Worm (Caenorhabditis elegans) whole organism, young adult: ENCODE data around the gene C04G2.10.

ENCODE experiments used
- B0019.2 ChIP-seq: fragments of 200-800 bp; sonication (Bioruptor generic); conservative IDR thresholded peaks from 2 replicates; pipeline ENCODE4 v1.3.6; 2022; ENCODE audit warnings: missing genetic modification reagents, missing genetic modification characterization, missing compliant biosample characterization
- B0336.3 ChIP-seq: fragments of 200-800 bp; sonication (Bioruptor generic); IDR thresholded peaks from 2 replicates; pipeline ENCODE4 v1.3.6; 2022; ENCODE audit warnings: missing genetic modification characterization, missing compliant biosample characterization
- F37B4.10 ChIP-seq: fragments of 200-800 bp; sonication (Bioruptor generic); IDR thresholded peaks from 2 replicates; pipeline ENCODE4 v1.3.6; 2022; ENCODE audit warnings: missing genetic modification characterization, missing compliant biosample characterization
- F39B2.1 ChIP-seq: fragments of 200-800 bp; sonication (Bioruptor generic); IDR thresholded peaks from 2 replicates; pipeline ENCODE4 v1.3.6; 2022; ENCODE audit warnings: missing genetic modification reagents, missing genetic modification characterization, missing compliant biosample characterization
- F49E8.2 ChIP-seq: sonication (generic microtip); optimal IDR thresholded peaks from 3 replicates; lab custom pipeline; 2017; ENCODE audit warnings: missing genetic modification characterization, mild to moderate bottlenecking, missing compliant biosample characterization, antibody characterized with exemption, moderate library complexity; ENCODE audit not compliant: insufficient read depth
- F52B5.7 ChIP-seq: sonication (generic microtip); optimal IDR thresholded peaks from 2 replicates; lab custom pipeline; 2016; ENCODE audit warnings: mild to moderate bottlenecking, missing genetic modification characterization, missing compliant biosample characterization
- K11D2.4 ChIP-seq: fragments of 200-800 bp; sonication (Bioruptor generic); IDR thresholded peaks from 2 replicates; pipeline ENCODE4 v1.3.6; 2022; ENCODE audit warnings: missing genetic modification reagents, missing genetic modification characterization, missing compliant biosample characterization
- T07F8.4 ChIP-seq: sonication (generic microtip); optimal IDR thresholded peaks from 2 replicates; lab custom pipeline; 2016; ENCODE audit warnings: mild to moderate bottlenecking, missing genetic modification characterization, moderate library complexity, missing compliant biosample characterization
- T26A5.8 ChIP-seq: sonication (generic microtip); optimal IDR thresholded peaks from 2 replicates; lab custom pipeline; 2016; ENCODE audit warnings: missing genetic modification characterization, missing compliant biosample characterization
- Y53G8AR.9 ChIP-seq: fragments of 200-800 bp; sonication (Bioruptor generic); conservative IDR thresholded peaks from 2 replicates; pipeline ENCODE4 v1.3.6; 2022; ENCODE audit warnings: missing genetic modification reagents, missing genetic modification characterization, missing compliant biosample characterization
- akir-1 ChIP-seq: fragments of 200-800 bp; sonication (Bioruptor generic); optimal IDR thresholded peaks from 2 replicates; lab custom pipeline; 2018; ENCODE audit warnings: mild to moderate bottlenecking, missing genetic modification characterization, moderate library complexity, missing compliant biosample characterization
- ama-1 ChIP-seq, 3 experiments: fragments of 150-350 bp in 1 of 3; sonication (generic microtip) in 2 of 3; optimal IDR thresholded peaks; 2 replicates each; lab custom pipeline; 2014 to 2018; ENCODE audit warnings: missing biosample characterization in 2 of 3, missing genetic modification characterization in 2 of 3, missing genetic modification reagents in 2 of 3
- aptf-2 ChIP-seq: fragments of 200-800 bp; sonication (Bioruptor generic); conservative IDR thresholded peaks from 2 replicates; pipeline ENCODE4 v1.3.6; 2022; ENCODE audit warnings: missing genetic modification reagents, missing genetic modification characterization, missing compliant biosample characterization
- attf-5 ChIP-seq: fragments of 200-800 bp; sonication (Bioruptor generic); optimal IDR thresholded peaks from 2 replicates; lab custom pipeline; 2018; ENCODE audit warnings: mild to moderate bottlenecking, missing genetic modification characterization, missing compliant biosample characterization
- attf-6 ChIP-seq: fragments of 200-800 bp; sonication (Bioruptor generic); IDR thresholded peaks from 2 replicates; pipeline ENCODE4 v1.3.6; 2022; ENCODE audit warnings: missing genetic modification reagents, missing genetic modification characterization, missing compliant biosample characterization
- bed-2 ChIP-seq: fragments of 200-800 bp; sonication (Bioruptor generic); IDR thresholded peaks from 2 replicates; pipeline ENCODE4 v1.3.6; 2022; ENCODE audit warnings: missing genetic modification reagents, missing genetic modification characterization, missing compliant biosample characterization
- ccch-3 ChIP-seq: fragments of 200-800 bp; sonication (Bioruptor generic); optimal IDR thresholded peaks from 2 replicates; lab custom pipeline; 2018; ENCODE audit warnings: mild to moderate bottlenecking, missing genetic modification characterization, missing compliant biosample characterization
- cebp-2 ChIP-seq: fragments of 200-800 bp; sonication (Bioruptor generic); IDR thresholded peaks from 2 replicates; pipeline ENCODE4 v1.3.6; 2022; ENCODE audit warnings: missing genetic modification characterization, missing compliant biosample characterization
- ceh-58 ChIP-seq: fragments of 200-800 bp; sonication (Bioruptor generic); IDR thresholded peaks from 2 replicates; pipeline ENCODE4 v1.3.6; 2022; ENCODE audit warnings: missing genetic modification characterization, missing compliant biosample characterization
- ceh-91 ChIP-seq: fragments of 200-800 bp; sonication (Bioruptor generic); IDR thresholded peaks from 2 replicates; pipeline ENCODE4 v1.3.6; 2022; ENCODE audit warnings: missing genetic modification reagents, missing genetic modification characterization, missing compliant biosample characterization
- chd-7 ChIP-seq: sonication (generic microtip); optimal IDR thresholded peaks from 2 replicates; lab custom pipeline; 2016; ENCODE audit warnings: mild to moderate bottlenecking, missing genetic modification characterization, moderate library complexity, missing compliant biosample characterization
- efl-1 ChIP-seq: fragments of 150-350 bp; optimal IDR thresholded peaks from 2 replicates; lab custom pipeline; 2014; ENCODE audit warnings: missing biosample characterization, missing genetic modification reagents, missing genetic modification characterization
- ets-4 ChIP-seq: fragments of 200-800 bp; sonication (Bioruptor generic); optimal IDR thresholded peaks from 2 replicates; lab custom pipeline; 2018; ENCODE audit warnings: mild to moderate bottlenecking, missing genetic modification characterization, missing compliant biosample characterization
- him-1 ChIP-seq: sonication (generic microtip); optimal IDR thresholded peaks from 2 replicates; lab custom pipeline; 2016; ENCODE audit warnings: missing genotype, missing genetic modification reagents, missing genetic modification characterization, missing compliant biosample characterization
- hmg-1.2 ChIP-seq: fragments of 200-800 bp; sonication (Bioruptor generic); IDR thresholded peaks from 2 replicates; pipeline ENCODE4 v1.3.6; 2022; ENCODE audit warnings: missing genetic modification reagents, missing genetic modification characterization, missing compliant biosample characterization
- hmg-20 ChIP-seq: fragments of 200-800 bp; sonication (Bioruptor generic); IDR thresholded peaks from 2 replicates; pipeline ENCODE4 v1.3.6; 2022; ENCODE audit warnings: missing genetic modification reagents, missing genetic modification characterization, missing compliant biosample characterization
- hrde-1 ChIP-seq: sonication (generic microtip); optimal IDR thresholded peaks from 2 replicates; lab custom pipeline; 2016; ENCODE audit warnings: missing genetic modification characterization, mild to moderate bottlenecking, missing compliant biosample characterization, moderate library complexity, missing genotype, missing genetic modification reagents, borderline replicate concordance
- let-526 ChIP-seq: fragments of 200-800 bp; sonication (Bioruptor generic); IDR thresholded peaks from 2 replicates; pipeline ENCODE4 v1.3.6; 2022; ENCODE audit warnings: missing genetic modification reagents, missing genetic modification characterization, missing compliant biosample characterization
- lin-35 ChIP-seq, 3 experiments: fragments of 150-350 bp in 2 of 3; sonication (generic microtip) in 1 of 3; optimal IDR thresholded peaks; 2 replicates each; lab custom pipeline; 2014 to 2018; ENCODE audit warnings: missing biosample characterization in 3 of 3, missing genetic modification characterization in 3 of 3, missing genetic modification reagents in 3 of 3
- lin-54 ChIP-seq: fragments of 200-800 bp; sonication (Bioruptor generic); optimal IDR thresholded peaks from 2 replicates; lab custom pipeline; 2018; ENCODE audit warnings: mild to moderate bottlenecking, missing genetic modification characterization, missing compliant biosample characterization
- madf-3 ChIP-seq: fragments of 200-800 bp; sonication (Bioruptor generic); IDR thresholded peaks from 2 replicates; pipeline ENCODE4 v1.3.6; 2022; ENCODE audit warnings: missing genetic modification reagents, missing genetic modification characterization, missing compliant biosample characterization
- madf-6 ChIP-seq: fragments of 200-800 bp; sonication (Bioruptor generic); IDR thresholded peaks from 2 replicates; pipeline ENCODE4 v1.3.6; 2022; ENCODE audit warnings: missing genetic modification reagents, missing genetic modification characterization, missing compliant biosample characterization
- madf-8 ChIP-seq: fragments of 200-800 bp; sonication (Bioruptor generic); conservative IDR thresholded peaks from 2 replicates; pipeline ENCODE4 v1.3.6; 2022; ENCODE audit warnings: missing genetic modification reagents, missing genetic modification characterization, missing compliant biosample characterization
- nfyb-1 ChIP-seq: fragments of 200-800 bp; sonication (Bioruptor generic); IDR thresholded peaks from 2 replicates; pipeline ENCODE4 v1.3.6; 2022; ENCODE audit warnings: missing genetic modification reagents, missing genetic modification characterization, missing compliant biosample characterization
- nhr-179 ChIP-seq: sonication (generic microtip); optimal IDR thresholded peaks from 2 replicates; lab custom pipeline; 2016; ENCODE audit warnings: mild to moderate bottlenecking, missing genetic modification characterization, missing compliant biosample characterization
- rcor-1 ChIP-seq: fragments of 200-800 bp; sonication (Bioruptor generic); IDR thresholded peaks from 2 replicates; pipeline ENCODE4 v1.3.6; 2022; ENCODE audit warnings: missing genetic modification reagents, missing genetic modification characterization, missing compliant biosample characterization
- rpc-1 ChIP-seq, 2 experiments: fragments of 150-350 bp in 1 of 2; sonication (generic microtip) in 1 of 2; optimal IDR thresholded peaks; 2 replicates each; lab custom pipeline; 2014 to 2018; ENCODE audit warnings: missing biosample characterization in 1 of 2, missing genetic modification characterization in 1 of 2, missing genetic modification reagents in 1 of 2, missing genotype in 1 of 2
- snpc-4 ChIP-seq, 5 experiments: fragments of 150-350 bp in 1 of 5; sonication (generic microtip) in 4 of 5; optimal IDR thresholded peaks; 2 replicates each; lab custom pipeline; 2014 to 2018; ENCODE audit warnings: missing genetic modification characterization in 5 of 5, missing biosample characterization in 3 of 5, antibody characterized with exemption in 2 of 5, mild to moderate bottlenecking in 2 of 5, missing compliant biosample characterization in 2 of 5, missing genotype in 2 of 5, moderate library complexity in 2 of 5, missing genetic modification reagents in 1 of 5
- unc-62 ChIP-seq: fragments of 150-350 bp; optimal IDR thresholded peaks from 2 replicates; lab custom pipeline; 2014; ENCODE audit warnings: missing biosample characterization, missing genetic modification reagents, missing genetic modification characterization
- xnd-1 ChIP-seq: sonication (generic microtip); optimal IDR thresholded peaks from 2 replicates; lab custom pipeline; 2016; ENCODE audit warnings: missing genotype, missing genetic modification reagents, missing genetic modification characterization, missing compliant biosample characterization
- zfh-2 ChIP-seq: fragments of 200-800 bp; sonication (Bioruptor generic); conservative IDR thresholded peaks from 2 replicates; pipeline ENCODE4 v1.3.6; 2022; ENCODE audit warnings: missing genetic modification reagents, missing genetic modification characterization, missing compliant biosample characterization
- ztf-28 ChIP-seq: fragments of 200-800 bp; sonication (Bioruptor generic); IDR thresholded peaks from 2 replicates; pipeline ENCODE4 v1.3.6; 2022; ENCODE audit warnings: missing genetic modification reagents, missing genetic modification characterization, missing compliant biosample characterization
- ztf-6 ChIP-seq: fragments of 200-800 bp; sonication (Bioruptor generic); IDR thresholded peaks from 2 replicates; pipeline ENCODE4 v1.3.6; 2022; ENCODE audit warnings: missing genetic modification reagents, missing genetic modification characterization, missing compliant biosample characterization

C04G2.10 gene

ce11 chrIV:10151439-10151997 lies 36.3 kb downstream of the C04G2.10 start, which contains the start of gene copg-1 (continued):
- no peak for TF ChIP-seq K11D2.4
- TF ChIP-seq bed-2 (GFP tag; lab: Robert Waterston, UW): no peak
- TF ChIP-seq ztf-28: no peak
- no peak for TF ChIP-seq Y53G8AR.9 (GFP tag; lab: Robert Waterston, UW)
- TF ChIP-seq nhr-179: no peak
- TF ChIP-seq attf-5 (GFP tag; lab: Kevin White, UChicago): peak; percentile 18
- TF ChIP-seq ceh-91 (GFP tag; lab: Robert Waterston, UW): no peak
- TF ChIP-seq lin-35 (GFP tag; optimal IDR thresholded peaks at IDR 0.05; lab: Kevin White, UChicago): peak in 1 of 3 experiments; percentile 16
- no peak for TF ChIP-seq attf-6 (GFP tag; lab: Robert Waterston, UW)
- TF ChIP-seq T07F8.4 (tag; lab: Kevin White, UChicago): no peak
- TF ChIP-seq ets-4 (GFP tag; lab: Kevin White, UChicago): no peak
- TF ChIP-seq madf-8 (GFP tag; lab: Robert Waterston, UW): 0 out of 2 replicates have a peak, but pooled peaks have one; percentile 6

ce11 chrIV:10153479-10153878 lies 38.2 kb downstream of the C04G2.10 start:
- no peak for TF ChIP-seq F37B4.10 (GFP tag; lab: Robert Waterston, UW)
- TF ChIP-seq ama-1 (optimal IDR thresholded peaks at IDR 0.05; lab: Kevin White, UChicago): no peak
- TF ChIP-seq ama-1 (GFP tag; optimal IDR thresholded peaks at IDR 0.05; lab: Kevin White, UChicago): no peak
- TF ChIP-seq ccch-3 (GFP tag; lab: Kevin White, UChicago): no peak
- no peak for TF ChIP-seq bed-2 (GFP tag; lab: Robert Waterston, UW)
- TF ChIP-seq chd-7: no peak
- no peak for TF ChIP-seq hmg-20 (GFP tag; lab: Robert Waterston, UW)
- no peak for TF ChIP-seq zfh-2 (GFP tag; lab: Robert Waterston, UW)
- no peak for TF ChIP-seq rpc-1 (optimal IDR thresholded peaks at IDR 0.05; lab: Kevin White, UChicago)
- no peak for TF ChIP-seq rpc-1 (tag; optimal IDR thresholded peaks at IDR 0.05; lab: Kevin White, UChicago)
- TF ChIP-seq akir-1 (GFP tag; lab: Kevin White, UChicago): no peak
- no peak for TF ChIP-seq F39B2.1 (GFP tag; lab: Robert Waterston, UW)
- no peak for TF ChIP-seq let-526 (GFP tag; lab: Robert Waterston, UW)
- no peak for TF ChIP-seq cebp-2
- TF ChIP-seq nhr-179: no peak
- TF ChIP-seq madf-3 (GFP tag; lab: Robert Waterston, UW): no peak
- TF ChIP-seq F49E8.2: no peak
- no peak for TF ChIP-seq T26A5.8
- no peak for TF ChIP-seq hmg-1.2 (GFP tag; lab: Robert Waterston, UW)
- TF ChIP-seq ceh-58 (GFP tag; lab: Robert Waterston, UW): no peak

DNA sequence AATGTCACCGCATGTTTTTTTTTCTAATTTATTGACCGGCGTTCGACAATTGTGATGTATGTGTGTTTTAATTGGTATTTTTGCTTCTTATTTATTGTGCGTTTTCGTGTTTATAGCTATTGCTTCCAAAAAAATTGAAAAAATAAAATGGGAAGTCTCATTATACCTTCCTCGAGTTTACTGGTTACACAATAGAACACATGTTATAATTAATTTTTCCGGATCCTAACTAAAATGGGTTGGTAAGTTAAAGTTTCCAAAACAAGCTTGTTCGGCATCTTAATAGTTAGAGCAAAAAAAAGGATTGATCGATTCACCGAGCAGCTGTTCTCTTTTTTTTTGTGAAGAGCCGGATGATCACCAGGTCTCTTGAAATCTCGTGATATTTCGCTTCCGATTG lies 40.2 kb downstream of the C04G2.10 start, which contains the start of gene ttr-54:
ttr-54 (plus strand) TSS at position 301 of the 400 bp plus-strand sequence.
- peak; percentile 48; the same call in 1 of the 2 replicates for TF ChIP-seq madf-6 (GFP tag; lab: Robert Waterston, UW)
- TF ChIP-seq efl-1 (GFP tag; lab: Kevin White, UChicago): no peak
- no peak for TF ChIP-seq aptf-2 (GFP tag; lab: Robert Waterston, UW)
- TF ChIP-seq unc-62 (GFP tag; lab: Kevin White, UChicago): no peak

- peak; percentile 22 for TF ChIP-seq him-1 (tag; lab: Kevin White, UChicago)
- no peak for TF ChIP-seq hrde-1 (tag; lab: Kevin White, UChicago)
- no peak for TF ChIP-seq nfyb-1 (GFP tag; lab: Robert Waterston, UW)
- no peak for TF ChIP-seq B0336.3 (GFP tag; lab: Robert Waterston, UW)
- peak; percentile 10 for TF ChIP-seq lin-54 (GFP tag; lab: Kevin White, UChicago)
- TF ChIP-seq unc-62 (GFP tag; lab: Kevin White, UChicago): no peak
- no peak for TF ChIP-seq zfh-2 (GFP tag; lab: Robert Waterston, UW)
- no peak for TF ChIP-seq snpc-4 (GFP tag; optimal IDR thresholded peaks at IDR 0.05; lab: Kevin White, UChicago)
- peak in 1 of 4 experiments; percentile 24 for TF ChIP-seq snpc-4 (tag; optimal IDR thresholded peaks at IDR 0.05; lab: Kevin White, UChicago)
- TF ChIP-seq F52B5.7 (tag; lab: Kevin White, UChicago): no peak
- TF ChIP-seq ceh-91 (GFP tag; lab: Robert Waterston, UW): 0 out of 2 replicates have a peak, but pooled peaks have one; percentile 33
- peak; percentile 80 for TF ChIP-seq xnd-1 (tag; lab: Kevin White, UChicago)
- no peak for TF ChIP-seq rcor-1 (GFP tag; lab: Robert Waterston, UW)
- TF ChIP-seq B0019.2: no peak
- TF ChIP-seq ztf-6 (GFP tag; lab: Robert Waterston, UW): no peak
These were observed 41.8 kb downstream of the C04G2.10 start for ce11 chrIV:10157034-10157433.
